Fruit fly (Drosophila melanogaster) whole organism, embryonic: ENCODE data around the gene CG11723.

Experiments used
- Adf1 ChIP-seq: fragments of 200-800 bp; sonication (Bioruptor generic); IDR thresholded peaks from 2 replicates; pipeline ENCODE4 v1.3.6; 2022; ENCODE audit warnings: missing biosample characterization, missing genetic modification characterization
- CG10543 ChIP-seq: fragments of 200-800 bp; sonication (Bioruptor generic); optimal IDR thresholded peaks from 3 replicates; lab custom pipeline; 2017; ENCODE audit warnings: missing biosample characterization, mild to moderate bottlenecking, missing genetic modification characterization, moderate library complexity
- CG11456 ChIP-seq: fragments of 200-800 bp; sonication (Bioruptor generic); IDR thresholded peaks from 3 replicates; pipeline ENCODE4 v1.3.6; 2022; ENCODE audit warnings: missing biosample characterization, missing genetic modification characterization
- CG12942 ChIP-seq: fragments of 200-800 bp; sonication (Bioruptor generic); optimal IDR thresholded peaks from 3 replicates; lab custom pipeline; 2016; ENCODE audit warnings: missing biosample characterization, missing genetic modification characterization
- CG13287 ChIP-seq: fragments of 200-800 bp; sonication (Bioruptor generic); IDR thresholded peaks from 2 replicates; pipeline ENCODE4 v1.3.6; 2022; ENCODE audit warnings: missing biosample characterization, missing genetic modification characterization; ENCODE audit not compliant: partially characterized antibody
- CG13775 ChIP-seq: fragments of 200-800 bp; sonication (Bioruptor generic); optimal IDR thresholded peaks from 3 replicates; lab custom pipeline; 2017; ENCODE audit warnings: missing biosample characterization, mild to moderate bottlenecking, missing genetic modification characterization
- CG1602 ChIP-seq: fragments of 200-800 bp; sonication (Bioruptor generic); optimal IDR thresholded peaks from 3 replicates; lab custom pipeline; 2016; ENCODE audit warnings: missing biosample characterization, missing genetic modification characterization
- CG1792 ChIP-seq: fragments of 200-800 bp; sonication (Bioruptor generic); optimal IDR thresholded peaks from 2 replicates; lab custom pipeline; 2016; ENCODE audit warnings: missing biosample characterization, missing genetic modification characterization
- CG18476 ChIP-seq: fragments of 200-800 bp; sonication (Bioruptor generic); optimal IDR thresholded peaks from 2 replicates; lab custom pipeline; 2016; ENCODE audit warnings: missing biosample characterization, mild to moderate bottlenecking, missing genetic modification characterization
- CG18619 ChIP-seq: fragments of 200-800 bp; sonication (Bioruptor generic); optimal IDR thresholded peaks from 3 replicates; lab custom pipeline; 2017; ENCODE audit warnings: missing biosample characterization, mild to moderate bottlenecking, missing genetic modification characterization
- CG2875 ChIP-seq: fragments of 200-800 bp; sonication (Bioruptor generic); optimal IDR thresholded peaks from 2 replicates; lab custom pipeline; 2017; ENCODE audit warnings: missing biosample characterization, mild to moderate bottlenecking, missing genetic modification characterization, missing genetic modification reagents
- CG4730 ChIP-seq: fragments of 200-800 bp; sonication (Bioruptor generic); IDR thresholded peaks from 2 replicates; pipeline ENCODE4 v1.3.6; 2022; ENCODE audit warnings: missing biosample characterization, missing genetic modification characterization
- CG5953 ChIP-seq: fragments of 200-800 bp; sonication (Bioruptor generic); IDR thresholded peaks from 2 replicates; pipeline ENCODE4 v1.3.6; 2022; ENCODE audit warnings: missing biosample characterization, missing genetic modification characterization
- CG6254 ChIP-seq: fragments of 200-800 bp; sonication (Bioruptor generic); optimal IDR thresholded peaks from 3 replicates; lab custom pipeline; 2017; ENCODE audit warnings: mild to moderate bottlenecking, missing biosample characterization, missing genetic modification reagents, missing genetic modification characterization
- CG6683 ChIP-seq: fragments of 200-800 bp; sonication (Bioruptor generic); optimal IDR thresholded peaks from 2 replicates; lab custom pipeline; 2017; ENCODE audit warnings: missing biosample characterization, mild to moderate bottlenecking, missing genetic modification characterization, missing genetic modification reagents
- CG8281 ChIP-seq: fragments of 200-800 bp; sonication (Bioruptor generic); optimal IDR thresholded peaks from 2 replicates; lab custom pipeline; 2018; ENCODE audit warnings: missing biosample characterization, mild to moderate bottlenecking, missing genetic modification characterization, moderate library complexity
- CG8924 ChIP-seq: fragments of 200-800 bp; optimal IDR thresholded peaks from 3 replicates; lab custom pipeline; 2019; ENCODE audit warnings: missing biosample characterization, mild to moderate bottlenecking, missing genetic modification characterization, moderate library complexity
- D ChIP-seq, 2 experiments: fragments of 200-800 bp in 1 of 2; fragments of >200 bp in 1 of 2; sonication (Bioruptor generic) in 1 of 2; optimal IDR thresholded peaks; 2 replicates in 1 of 2; 3 replicates in 1 of 2; lab custom pipeline; 2017; ENCODE audit warnings: mild to moderate bottlenecking in 1 of 2, missing biosample characterization in 1 of 2, missing genetic modification characterization in 1 of 2, missing genetic modification reagents in 1 of 2
- D19A ChIP-seq: fragments of 200-800 bp; optimal IDR thresholded peaks from 3 replicates; lab custom pipeline; 2019; ENCODE audit warnings: missing biosample characterization, mild to moderate bottlenecking, missing genetic modification characterization, moderate library complexity
- Dll ChIP-seq: fragments of 200-800 bp; sonication (Bioruptor generic); IDR thresholded peaks from 4 replicates; pipeline ENCODE4 v1.3.6; 2022; ENCODE audit warnings: missing biosample characterization, missing genetic modification characterization; ENCODE audit not compliant: partially characterized antibody
- Dp ChIP-seq: fragments of 200-800 bp; sonication (Bioruptor generic); optimal IDR thresholded peaks from 2 replicates; lab custom pipeline; 2018; ENCODE audit warnings: missing biosample characterization, mild to moderate bottlenecking, missing genetic modification characterization, moderate library complexity
- Hr78 ChIP-seq, 2 experiments: fragments of 200-800 bp in 1 of 2; fragments of >200 bp in 1 of 2; sonication (Bioruptor generic) in 1 of 2; optimal IDR thresholded peaks; 2 replicates each; lab custom pipeline; 2017 to 2019; ENCODE audit warnings: missing biosample characterization in 2 of 2, missing genetic modification characterization in 2 of 2, mild to moderate bottlenecking in 1 of 2, moderate library complexity in 1 of 2
- Rfx ChIP-seq: fragments of 200-800 bp; sonication (Bioruptor generic); IDR thresholded peaks from 2 replicates; pipeline ENCODE4 v1.3.6; 2022; ENCODE audit warnings: missing biosample characterization, missing genetic modification characterization
- YL-1 ChIP-seq: fragments of 200-800 bp; sonication (Bioruptor generic); optimal IDR thresholded peaks from 3 replicates; lab custom pipeline; 2017; ENCODE audit warnings: missing biosample characterization, mild to moderate bottlenecking, missing genetic modification characterization
- az2 ChIP-seq: fragments of 200-800 bp; sonication (Bioruptor generic); optimal IDR thresholded peaks from 3 replicates; lab custom pipeline; 2016; ENCODE audit warnings: missing biosample characterization, missing genetic modification characterization
- bowl ChIP-seq: fragments of 200-800 bp; sonication (Bioruptor generic); IDR thresholded peaks from 2 replicates; pipeline ENCODE4 v1.3.6; 2022; ENCODE audit warnings: missing biosample characterization, missing genetic modification characterization
- br ChIP-seq: fragments of >200 bp; optimal IDR thresholded peaks from 2 replicates; lab custom pipeline; 2017
- disco-r ChIP-seq: fragments of 200-800 bp; sonication (Bioruptor generic); optimal IDR thresholded peaks from 2 replicates; lab custom pipeline; 2016; ENCODE audit warnings: missing biosample characterization, missing genetic modification characterization
- dmrt11E ChIP-seq: fragments of 200-800 bp; sonication (Bioruptor generic); optimal IDR thresholded peaks from 3 replicates; lab custom pipeline; 2018; ENCODE audit warnings: missing biosample characterization, mild to moderate bottlenecking, missing genetic modification characterization, moderate library complexity
- dmrt99B ChIP-seq: fragments of 200-800 bp; sonication (Bioruptor generic); optimal IDR thresholded peaks from 2 replicates; lab custom pipeline; 2018; ENCODE audit warnings: missing biosample characterization, mild to moderate bottlenecking, missing genetic modification characterization, moderate library complexity
- ems ChIP-seq: fragments of 200-800 bp; sonication (Bioruptor generic); optimal IDR thresholded peaks from 3 replicates; lab custom pipeline; 2016; ENCODE audit warnings: missing biosample characterization, missing genetic modification characterization
- en ChIP-seq: fragments of 200-800 bp; sonication (Bioruptor generic); optimal IDR thresholded peaks from 2 replicates; lab custom pipeline; 2016; ENCODE audit warnings: missing biosample characterization, missing genetic modification characterization
- gce ChIP-seq: fragments of 200-800 bp; sonication (Bioruptor generic); IDR thresholded peaks from 3 replicates; pipeline ENCODE4 v1.3.6; 2022; ENCODE audit warnings: missing biosample characterization, missing genetic modification characterization
- gsb ChIP-seq: fragments of 200-800 bp; sonication (Bioruptor generic); IDR thresholded peaks from 2 replicates; pipeline ENCODE4 v1.3.6; 2022; ENCODE audit warnings: missing biosample characterization, missing genetic modification characterization
- insv ChIP-seq, 2 experiments: fragments of 200-800 bp; sonication (Bioruptor generic); optimal IDR thresholded peaks; 3 replicates each; lab custom pipeline; 2016 to 2018; ENCODE audit warnings: missing biosample characterization in 2 of 2, missing genetic modification characterization in 2 of 2
- lilli ChIP-seq: fragments of 200-800 bp; sonication (Bioruptor generic); optimal IDR thresholded peaks from 3 replicates; lab custom pipeline; 2016; ENCODE audit warnings: missing biosample characterization, missing genetic modification characterization
- luna ChIP-seq: fragments of 200-800 bp; sonication (Bioruptor generic); optimal IDR thresholded peaks from 2 replicates; lab custom pipeline; 2016; ENCODE audit warnings: missing biosample characterization, missing genetic modification characterization
- prd ChIP-seq, 3 experiments: fragments of >200 bp in 2 of 3; fragments of 200-800 bp in 1 of 3; sonication (Bioruptor generic) in 1 of 3; optimal IDR thresholded peaks in 2 of 3; IDR thresholded peaks in 1 of 3; 2 replicates in 2 of 3; 3 replicates in 1 of 3; pipeline versions ENCODE4 v1.3.6 to Lab custom; 2017 to 2022; ENCODE audit warnings: missing biosample characterization in 1 of 3, missing genetic modification characterization in 1 of 3
- psq ChIP-seq: fragments of 200-800 bp; sonication (Bioruptor generic); optimal IDR thresholded peaks from 2 replicates; lab custom pipeline; 2017; ENCODE audit warnings: missing biosample characterization, missing genetic modification characterization
- ranshi ChIP-seq: fragments of 200-800 bp; sonication (Bioruptor generic); IDR thresholded peaks from 2 replicates; pipeline ENCODE4 v1.3.6; 2022; ENCODE audit warnings: missing biosample characterization, missing genetic modification characterization
- rib ChIP-seq: fragments of 200-800 bp; sonication (Bioruptor generic); IDR thresholded peaks from 2 replicates; pipeline ENCODE4 v1.3.6; 2022; ENCODE audit warnings: missing biosample characterization, missing genetic modification characterization
- sisA ChIP-seq: fragments of 200-800 bp; sonication (Bioruptor generic); IDR thresholded peaks from 2 replicates; pipeline ENCODE4 v1.3.6; 2022; ENCODE audit warnings: missing biosample characterization, missing genetic modification characterization
- sqz ChIP-seq: fragments of 200-800 bp; sonication (Bioruptor generic); optimal IDR thresholded peaks from 3 replicates; lab custom pipeline; 2018; ENCODE audit warnings: missing biosample characterization, mild to moderate bottlenecking, missing genetic modification characterization
- tna ChIP-seq: fragments of 200-800 bp; sonication (Bioruptor generic); IDR thresholded peaks from 2 replicates; pipeline ENCODE4 v1.3.6; 2022; ENCODE audit warnings: missing biosample characterization, missing genetic modification characterization; ENCODE audit not compliant: partially characterized antibody
- toy ChIP-seq: fragments of 200-800 bp; sonication (Bioruptor generic); IDR thresholded peaks from 2 replicates; pipeline ENCODE4 v1.3.6; 2022; ENCODE audit warnings: missing biosample characterization, missing genetic modification characterization
- twi ChIP-seq: fragments of 200-800 bp; optimal IDR thresholded peaks from 2 replicates; lab custom pipeline; 2019; ENCODE audit warnings: missing biosample characterization, mild to moderate bottlenecking, missing genetic modification characterization, moderate library complexity
- unc-4 ChIP-seq: fragments of 200-800 bp; sonication (Bioruptor generic); IDR thresholded peaks from 2 replicates; pipeline ENCODE4 v1.3.6; 2022; ENCODE audit warnings: missing biosample characterization, missing genetic modification characterization; ENCODE audit not compliant: partially characterized antibody
- unpg ChIP-seq: fragments of 200-800 bp; sonication (Bioruptor generic); optimal IDR thresholded peaks from 3 replicates; lab custom pipeline; 2018; ENCODE audit warnings: missing biosample characterization, mild to moderate bottlenecking, missing genetic modification characterization, moderate library complexity
- z ChIP-seq: fragments of 200-800 bp; sonication (Bioruptor generic); IDR thresholded peaks from 3 replicates; pipeline ENCODE4 v1.3.6; 2022; ENCODE audit warnings: missing biosample characterization, missing genetic modification characterization

Gene CG11723

dm6 chr2L:2147208-2147607, at the start of gene CG11723, which contains the start of gene Tbcd (continued):
- TF ChIP-seq CG18476 (GFP tag; lab: Kevin White, UChicago) = peak; percentile 85
- peak; percentile 57 for TF ChIP-seq luna
- peak; percentile 91 for TF ChIP-seq gce
- no peak for TF ChIP-seq D (optimal IDR thresholded peaks at IDR 0.05; lab: Kevin White, UChicago)
- TF ChIP-seq D (GFP tag; optimal IDR thresholded peaks at IDR 0.05; lab: Kevin White, UChicago) = peak; percentile 75
- peak; percentile 83 for TF ChIP-seq CG18619 (GFP tag; lab: Kevin White, UChicago)
- TF ChIP-seq dmrt99B (tag; lab: Kevin White, UChicago) = no peak
- TF ChIP-seq CG6683 (GFP tag; lab: Kevin White, UChicago) = peak; percentile 59
- peak; percentile 80 for TF ChIP-seq ems (GFP tag; lab: Kevin White, UChicago)
- peak; percentile 29 for TF ChIP-seq Dp (GFP tag; lab: Kevin White, UChicago)
- TF ChIP-seq Rfx (GFP tag; lab: Robert Waterston, UW) = peak; percentile 95
- peak; percentile 25 for TF ChIP-seq en (GFP tag; lab: Kevin White, UChicago)
- no peak for TF ChIP-seq br (lab: Kevin White, UChicago)
- TF ChIP-seq CG5953 (GFP tag; lab: Robert Waterston, UW) = peak; percentile 86
- peak; percentile 75 for TF ChIP-seq gsb (GFP tag; lab: Robert Waterston, UW)
- TF ChIP-seq YL-1 = peak; percentile 89
- TF ChIP-seq CG6254 (GFP tag; lab: Kevin White, UChicago) = peak; percentile 68
- peak; percentile 90 for TF ChIP-seq sisA (GFP tag; lab: Robert Waterston, UW)
- TF ChIP-seq CG8924 = peak; percentile 90
- peak; percentile 60; the same call in 2 of the 4 replicates for TF ChIP-seq Dll
- peak; percentile 79 for TF ChIP-seq disco-r (GFP tag; lab: Kevin White, UChicago)
- peak; percentile 76 for TF ChIP-seq bowl (GFP tag; lab: Robert Waterston, UW)
- TF ChIP-seq twi (tag; lab: Kevin White, UChicago) = peak; percentile 81
- TF ChIP-seq CG13775 (GFP tag; lab: Kevin White, UChicago) = peak; percentile 88
- TF ChIP-seq CG11456 (GFP tag; lab: Robert Waterston, UW) = peak; percentile 94
- peak; percentile 82 for TF ChIP-seq CG12942 (GFP tag; lab: Kevin White, UChicago)
- TF ChIP-seq CG1602 (GFP tag; lab: Kevin White, UChicago) = peak; percentile 88
- TF ChIP-seq CG1792 (GFP tag; lab: Kevin White, UChicago) = peak; percentile 76
- peak; percentile 69 for TF ChIP-seq CG2875
- no peak for TF ChIP-seq CG8281 (tag; lab: Kevin White, UChicago)
- TF ChIP-seq az2 (GFP tag; lab: Kevin White, UChicago) = peak; percentile 83
- TF ChIP-seq insv (GFP tag; optimal IDR thresholded peaks at IDR 0.05; lab: Kevin White, UChicago) = peak in 1 of 2 experiments; percentile 49
- TF ChIP-seq CG4730 (GFP tag; lab: Robert Waterston, UW) = peak; percentile 87
- TF ChIP-seq CG10543 (GFP tag; lab: Kevin White, UChicago) = no peak
- peak; percentile 80 for TF ChIP-seq dmrt11E
- TF ChIP-seq D19A = no peak
- no peak for TF ChIP-seq tna (GFP tag; lab: Robert Waterston, UW)
- TF ChIP-seq rib (GFP tag; lab: Robert Waterston, UW) = peak; percentile 85
- TF ChIP-seq unpg (GFP tag; lab: Kevin White, UChicago) = peak; percentile 91
- TF ChIP-seq unc-4 (GFP tag; lab: Robert Waterston, UW) = 0 out of 2 replicates have a peak, but pooled peaks have one; percentile 38
- TF ChIP-seq CG13287 (GFP tag; lab: Robert Waterston, UW) = peak; percentile 64
- TF ChIP-seq z (GFP tag; lab: Robert Waterston, UW) = peak; percentile 26; the same call in 1 of the 3 replicates
- TF ChIP-seq toy (GFP tag; lab: Robert Waterston, UW) = peak; percentile 76; the same call in 1 of the 2 replicates
- TF ChIP-seq ranshi (GFP tag; lab: Robert Waterston, UW) = peak; percentile 94
- TF ChIP-seq Adf1 (GFP tag; lab: Robert Waterston, UW) = peak; percentile 55
- TF ChIP-seq psq (GFP tag; lab: Kevin White, UChicago) = peak; percentile 60
- TF ChIP-seq sqz (GFP tag; lab: Kevin White, UChicago) = peak; percentile 51
- TF ChIP-seq prd (optimal IDR thresholded peaks at IDR 0.05; lab: Kevin White, UChicago) = no peak
- peak; percentile 94 for TF ChIP-seq prd (GFP tag; IDR thresholded peaks at IDR 0.05; lab: Robert Waterston, UW)
- TF ChIP-seq lilli (GFP tag; lab: Kevin White, UChicago) = peak; percentile 93
- TF ChIP-seq Hr78 (GFP tag; optimal IDR thresholded peaks at IDR 0.05; lab: Kevin White, UChicago) = no peak
